Worm (Caenorhabditis elegans) whole organism, L4 larva: ENCODE measurements around the gene F22E5.17.

Experiments used
- ama-1 ChIP-seq: fragments of 150-350 bp; optimal IDR thresholded peaks from 2 replicates; lab custom pipeline; 2014; ENCODE audit warnings: inconsistent platforms, mixed read lengths
- ceh-62 ChIP-seq: sonication (generic microtip); optimal IDR thresholded peaks from 2 replicates; lab custom pipeline; 2017; ENCODE audit warnings: missing biosample characterization, missing genetic modification characterization
- ces-1 ChIP-seq: fragments of 150-350 bp; sonication (generic microtip); optimal IDR thresholded peaks from 4 replicates; lab custom pipeline; 2014; ENCODE audit warnings: missing biosample characterization, missing genetic modification reagents, missing genetic modification characterization
- dve-1 ChIP-seq: sonication (generic microtip); optimal IDR thresholded peaks from 2 replicates; lab custom pipeline; 2017; ENCODE audit warnings: antibody characterized with exemption, mild to moderate bottlenecking, missing genetic modification characterization, missing compliant biosample characterization; ENCODE audit not compliant: insufficient read depth
- jun-1 ChIP-seq: fragments of 150-350 bp; optimal IDR thresholded peaks from 2 replicates; lab custom pipeline; 2014; ENCODE audit warnings: missing biosample characterization, missing genetic modification reagents, missing genetic modification characterization
- lin-13 ChIP-seq: fragments of 150-350 bp; optimal IDR thresholded peaks from 2 replicates; lab custom pipeline; 2014; ENCODE audit warnings: missing biosample characterization, missing genetic modification reagents, missing genetic modification characterization
- lir-3 ChIP-seq: sonication (generic microtip); optimal IDR thresholded peaks from 2 replicates; lab custom pipeline; 2016; ENCODE audit warnings: mild to moderate bottlenecking, missing genetic modification characterization, missing compliant biosample characterization
- mep-1 ChIP-seq: fragments of 150-350 bp; sonication (generic microtip); optimal IDR thresholded peaks from 3 replicates; lab custom pipeline; 2014; ENCODE audit warnings: missing biosample characterization, missing genetic modification characterization
- nhr-28 ChIP-seq: fragments of 150-350 bp; optimal IDR thresholded peaks from 2 replicates; lab custom pipeline; 2014; ENCODE audit warnings: missing biosample characterization, missing genetic modification characterization
- nhr-48 ChIP-seq: sonication (generic microtip); optimal IDR thresholded peaks from 2 replicates; lab custom pipeline; 2016; ENCODE audit warnings: mild to moderate bottlenecking, missing genetic modification characterization, missing compliant biosample characterization
- nhr-6 ChIP-seq: fragments of 150-350 bp; optimal IDR thresholded peaks from 2 replicates; lab custom pipeline; 2014; ENCODE audit warnings: missing biosample characterization, missing genetic modification characterization
- vab-7 ChIP-seq: fragments of 200-800 bp; sonication (Bioruptor generic); IDR thresholded peaks from 2 replicates; pipeline ENCODE4 v1.3.6; 2022; ENCODE audit warnings: missing genetic modification reagents, missing genetic modification characterization, missing compliant biosample characterization
- zag-1 ChIP-seq: fragments of 150-350 bp; optimal IDR thresholded peaks from 2 replicates; lab custom pipeline; 2014; ENCODE audit warnings: missing biosample characterization, missing genetic modification characterization

- TF ChIP-seq dve-1 (tag; lab: Kevin White, UChicago), result no peak
- no peak for TF ChIP-seq ces-1 (GFP tag; lab: Kevin White, UChicago)
- TF ChIP-seq nhr-48 (tag; lab: Kevin White, UChicago), result no peak
- no peak for TF ChIP-seq nhr-28
- TF ChIP-seq ceh-62, result no peak
- TF ChIP-seq zag-1 (tag; lab: Kevin White, UChicago), result no peak
- no peak for TF ChIP-seq ama-1 (lab: Kevin White, UChicago)
- TF ChIP-seq lin-13 (GFP tag; lab: Kevin White, UChicago), result no peak
- no peak for TF ChIP-seq jun-1
- TF ChIP-seq mep-1, result no peak
- no peak for TF ChIP-seq lir-3 (tag; lab: Kevin White, UChicago)
- TF ChIP-seq vab-7, result no peak
- TF ChIP-seq nhr-6, result no peak
Observed at ce11 chrII:2628401-2628800, 49.4 kb upstream of the F22E5.17 start.
